Worm (Caenorhabditis elegans): ENCODE measurements around the gene Y62H9A.7.

Gene Y62H9A.7

ce11 chrX:11885577-11885976 lies at the start of gene Y62H9A.7:
Y62H9A.7 (minus strand) TSS chrX:11885677.
- TF ChIP-seq gei-8 (GFP tag; optimal IDR thresholded peaks at IDR 0.05) (no peak), tra-1 (GFP tag; IDR thresholded peaks at IDR 0.05) (no peak), vab-7 (GFP tag; IDR thresholded peaks at IDR 0.05) (no peak), madf-5 (GFP tag; IDR thresholded peaks at IDR 0.05) (no peak), daf-8 (GFP tag; IDR thresholded peaks at IDR 0.05) (no peak), nhr-48 (tag; optimal IDR thresholded peaks at IDR 0.05) (no peak), nhr-237 (tag; optimal IDR thresholded peaks at IDR 0.05) (no peak), jun-1 (tag; optimal IDR thresholded peaks at IDR 0.05) (no peak), nhr-76 (tag; optimal IDR thresholded peaks at IDR 0.05) (no peak), hlh-30 (tag; optimal IDR thresholded peaks at IDR 0.05; ENCODE audit: insufficient read depth) (no peak), zip-2 (tag; optimal IDR thresholded peaks at IDR 0.05) (no peak), fos-1 (tag; optimal IDR thresholded peaks at IDR 0.05) (no peak), daf-16 (GFP tag; optimal IDR thresholded peaks at IDR 0.05) (no peak), daf-16 (tag; optimal IDR thresholded peaks at IDR 0.05) (no peak), hlh-11 (tag; optimal IDR thresholded peaks at IDR 0.05) (no peak), ceh-44 (GFP tag; IDR thresholded peaks at IDR 0.05) (no peak), hmg-1.1 (GFP tag; IDR thresholded peaks at IDR 0.05) (no peak)

ce11 chrX:11934933-11935332 lies 49.5 kb upstream of the Y62H9A.7 start:
- TF ChIP-seq lir-3 (tag; optimal IDR thresholded peaks at IDR 0.05) (peak; percentile 27), hlh-30 (tag; optimal IDR thresholded peaks at IDR 0.05; ENCODE audit: insufficient read depth) (peak; percentile 46), nhr-48 (tag; optimal IDR thresholded peaks at IDR 0.05) (peak; percentile 42), Y105C5A.15 (GFP tag; IDR thresholded peaks at IDR 0.05) (peak; percentile 51; the same call in 1 of the 2 replicates), nhr-28 (tag; optimal IDR thresholded peaks at IDR 0.05) (peak; percentile 12), unc-62 (GFP tag; optimal IDR thresholded peaks at IDR 0.05 in 1 of 2) (no peak), unc-62 (tag; optimal IDR thresholded peaks at IDR 0.05) (no peak), tra-1 (GFP tag; IDR thresholded peaks at IDR 0.05) (peak; percentile 72; the same call in 1 of the 2 replicates), arid-1 (GFP tag; conservative IDR thresholded peaks at IDR 0.05) (peak; percentile 54; the same call in 1 of the 2 replicates), zfp-3 (GFP tag; conservative IDR thresholded peaks at IDR 0.05) (no peak), rbr-2 (tag; optimal IDR thresholded peaks at IDR 0.05) (peak; percentile 72), fos-1 (tag; optimal IDR thresholded peaks at IDR 0.05) (no peak), lsy-2 (tag; optimal IDR thresholded peaks at IDR 0.05) (no peak), ceh-28 (tag; optimal IDR thresholded peaks at IDR 0.05) (no peak), mes-2 (tag; optimal IDR thresholded peaks at IDR 0.05; ENCODE audit: poor library complexity, severe bottlenecking) (peak; percentile 85), dmd-9 (GFP tag; IDR thresholded peaks at IDR 0.05) (peak; percentile 75), madf-5 (GFP tag; IDR thresholded peaks at IDR 0.05) (peak; percentile 66 to 71; a peak in 2 of 4 replicates), nhr-6 (tag; optimal IDR thresholded peaks at IDR 0.05) (peak; percentile 29), duxl-1 (tag; optimal IDR thresholded peaks at IDR 0.05; ENCODE audit: poor library complexity) (peak; percentile 78), lin-15B (tag; optimal IDR thresholded peaks at IDR 0.05) (no peak), mxl-3 (GFP tag; optimal IDR thresholded peaks at IDR 0.05) (peak; percentile 11), egl-43 (GFP tag; IDR thresholded peaks at IDR 0.05) (peak; percentile 94), zag-1 (tag; optimal IDR thresholded peaks at IDR 0.05) (no peak), dmd-8 (GFP tag; IDR thresholded peaks at IDR 0.05) (peak; percentile 91), ZK546.5 (tag; optimal IDR thresholded peaks at IDR 0.05) (no peak), lin-13 (GFP tag; optimal IDR thresholded peaks at IDR 0.05) (peak; percentile 27), F26F4.8 (GFP tag; conservative IDR thresholded peaks at IDR 0.05) (peak; percentile 52; the same call in 1 of the 2 replicates), aha-1 (tag) (peak; percentile 94), unc-39 (tag; optimal IDR thresholded peaks at IDR 0.05) (no peak), madf-9 (GFP tag; conservative IDR thresholded peaks at IDR 0.05) (peak; percentile 79), zip-2 (tag; optimal IDR thresholded peaks at IDR 0.05) (peak; percentile 49), nhr-25 (tag; optimal IDR thresholded peaks at IDR 0.05; ENCODE audit: borderline replicate concordance, insufficient read depth) (no peak), T26A8.4 (GFP tag; IDR thresholded peaks at IDR 0.05) (no peak), nhr-237 (tag; optimal IDR thresholded peaks at IDR 0.05) (no peak), daf-8 (GFP tag; IDR thresholded peaks at IDR 0.05) (0 out of 2 replicates have a peak, but pooled peaks have one; percentile 60), fkh-10 (GFP tag; optimal IDR thresholded peaks at IDR 0.05) (no peak), lin-29 (GFP tag; IDR thresholded peaks at IDR 0.05) (no peak), ZK337.2 (GFP tag; IDR thresholded peaks at IDR 0.05) (peak; percentile 43; the same call in 1 of the 2 replicates), dmd-6 (GFP tag; IDR thresholded peaks at IDR 0.05) (peak; percentile 66; the same call in 1 of the 2 replicates), ama-1 (optimal IDR thresholded peaks at IDR 0.05) (no peak)
